Fruit fly (Drosophila melanogaster) whole organism, embryonic: ENCODE data around the gene Hsp60B.

ENCODE experiments used
- BtbVII ChIP-seq: fragments of 200-800 bp; sonication (Bioruptor generic); optimal IDR thresholded peaks from 3 replicates; lab custom pipeline; 2017; ENCODE audit warnings: missing biosample characterization, mild to moderate bottlenecking, missing genetic modification characterization
- CG10147 ChIP-seq: fragments of 200-800 bp; sonication (Bioruptor generic); optimal IDR thresholded peaks from 2 replicates; lab custom pipeline; 2019; ENCODE audit warnings: missing biosample characterization, mild to moderate bottlenecking, missing genetic modification characterization, moderate library complexity
- CG12769 ChIP-seq: fragments of 200-800 bp; sonication (Bioruptor generic); optimal IDR thresholded peaks from 2 replicates; lab custom pipeline; 2019; ENCODE audit warnings: missing biosample characterization, mild to moderate bottlenecking, missing genetic modification characterization, moderate library complexity
- CG14965 ChIP-seq: fragments of 200-800 bp; sonication (Bioruptor generic); optimal IDR thresholded peaks from 2 replicates; lab custom pipeline; 2016; ENCODE audit warnings: missing biosample characterization, missing genetic modification characterization, borderline replicate concordance
- CG15011 ChIP-seq: fragments of 200-800 bp; sonication (Bioruptor generic); optimal IDR thresholded peaks from 3 replicates; lab custom pipeline; 2018; ENCODE audit warnings: missing biosample characterization, mild to moderate bottlenecking, missing genetic modification characterization
- CG15269 ChIP-seq: fragments of 200-800 bp; sonication (Bioruptor generic); optimal IDR thresholded peaks from 2 replicates; lab custom pipeline; 2018; ENCODE audit warnings: missing biosample characterization, mild to moderate bottlenecking, missing genetic modification characterization, moderate library complexity
- CG17385 ChIP-seq: fragments of 200-800 bp; sonication (Bioruptor generic); optimal IDR thresholded peaks from 3 replicates; lab custom pipeline; 2018; ENCODE audit warnings: missing biosample characterization, mild to moderate bottlenecking, missing genetic modification characterization
- CG18011 ChIP-seq: fragments of 200-800 bp; sonication (Bioruptor generic); optimal IDR thresholded peaks from 2 replicates; lab custom pipeline; 2017; ENCODE audit warnings: missing biosample characterization, missing genetic modification characterization, mild to moderate bottlenecking, moderate library complexity, missing genotype
- CG18619 ChIP-seq: fragments of 200-800 bp; sonication (Bioruptor generic); optimal IDR thresholded peaks from 3 replicates; lab custom pipeline; 2017; ENCODE audit warnings: missing biosample characterization, mild to moderate bottlenecking, missing genetic modification characterization
- CG2199 ChIP-seq: fragments of 200-800 bp; sonication (Bioruptor generic); IDR thresholded peaks from 3 replicates; pipeline ENCODE4 v1.3.6; 2022; ENCODE audit warnings: missing biosample characterization, missing genetic modification characterization
- CG33557 ChIP-seq: fragments of 200-800 bp; sonication (Bioruptor generic); optimal IDR thresholded peaks from 2 replicates; lab custom pipeline; 2019; ENCODE audit warnings: missing biosample characterization, mild to moderate bottlenecking, missing genetic modification characterization, moderate library complexity
- CG34422 ChIP-seq: fragments of 200-800 bp; sonication (Bioruptor generic); IDR thresholded peaks from 3 replicates; pipeline ENCODE4 v1.3.6; 2022; ENCODE audit warnings: missing biosample characterization, missing genetic modification characterization
- CG5180 ChIP-seq: fragments of 200-800 bp; sonication (Bioruptor generic); optimal IDR thresholded peaks from 3 replicates; lab custom pipeline; 2017; ENCODE audit warnings: missing biosample characterization, missing genetic modification characterization, mild to moderate bottlenecking, moderate library complexity, missing genetic modification reagents
- CG5245 ChIP-seq: fragments of 200-800 bp; sonication (Bioruptor generic); optimal IDR thresholded peaks from 3 replicates; lab custom pipeline; 2016; ENCODE audit warnings: missing biosample characterization, missing genetic modification characterization
- CG6272 ChIP-seq: fragments of 200-800 bp; sonication (Bioruptor generic); IDR thresholded peaks from 2 replicates; pipeline ENCODE4 v1.3.6; 2022; ENCODE audit warnings: missing biosample characterization, missing genetic modification characterization
- CG7271 ChIP-seq: fragments of 200-800 bp; sonication (Bioruptor generic); optimal IDR thresholded peaks from 2 replicates; lab custom pipeline; 2018; ENCODE audit warnings: missing biosample characterization, mild to moderate bottlenecking, missing genetic modification characterization, moderate library complexity
- CG8089 ChIP-seq: fragments of 200-800 bp; sonication (Bioruptor generic); optimal IDR thresholded peaks from 3 replicates; lab custom pipeline; 2016; ENCODE audit warnings: missing biosample characterization, missing genetic modification characterization
- Chrac-16 ChIP-seq: fragments of 200-800 bp; sonication (Bioruptor generic); optimal IDR thresholded peaks from 3 replicates; lab custom pipeline; 2016; ENCODE audit warnings: missing biosample characterization, missing genetic modification characterization
- Dll ChIP-seq: fragments of 200-800 bp; sonication (Bioruptor generic); IDR thresholded peaks from 4 replicates; pipeline ENCODE4 v1.3.6; 2022; ENCODE audit warnings: missing biosample characterization, missing genetic modification characterization; ENCODE audit not compliant: partially characterized antibody
- Fer2 ChIP-seq: fragments of 200-800 bp; sonication (Bioruptor generic); optimal IDR thresholded peaks from 2 replicates; lab custom pipeline; 2018; ENCODE audit warnings: missing biosample characterization, mild to moderate bottlenecking, missing genetic modification characterization, moderate library complexity
- HLH4C ChIP-seq: fragments of 200-800 bp; sonication (Bioruptor generic); IDR thresholded peaks from 3 replicates; pipeline ENCODE4 v1.3.6; 2022; ENCODE audit warnings: missing biosample characterization, missing genetic modification characterization; ENCODE audit not compliant: partially characterized antibody
- Lhr ChIP-seq: fragments of 200-800 bp; sonication (Bioruptor generic); optimal IDR thresholded peaks from 3 replicates; lab custom pipeline; 2017; ENCODE audit warnings: mild to moderate bottlenecking, missing biosample characterization, missing genetic modification reagents, missing genetic modification characterization
- MBD-R2 ChIP-seq: fragments of 200-800 bp; sonication (Bioruptor generic); IDR thresholded peaks from 2 replicates; pipeline ENCODE4 v1.3.6; 2022; ENCODE audit warnings: missing biosample characterization, missing genetic modification characterization
- Nf-YA ChIP-seq: fragments of 200-800 bp; sonication (Bioruptor generic); IDR thresholded peaks from 2 replicates; pipeline ENCODE4 v1.3.6; 2022; ENCODE audit warnings: missing biosample characterization, missing genetic modification characterization
- Oli ChIP-seq: fragments of 200-800 bp; sonication (Bioruptor generic); optimal IDR thresholded peaks from 2 replicates; lab custom pipeline; 2018; ENCODE audit warnings: missing biosample characterization, mild to moderate bottlenecking, missing genetic modification characterization, moderate library complexity
- Optix ChIP-seq: fragments of 200-800 bp; sonication (Bioruptor generic); IDR thresholded peaks from 3 replicates; pipeline ENCODE4 v1.3.6; 2022; ENCODE audit warnings: missing biosample characterization, missing genetic modification characterization
- Pdp1 ChIP-seq, 2 experiments: fragments of 200-800 bp; sonication (Bioruptor generic); optimal IDR thresholded peaks; 3 replicates each; lab custom pipeline; 2016; ENCODE audit warnings: missing biosample characterization in 2 of 2, missing genetic modification characterization in 2 of 2, mild to moderate bottlenecking in 1 of 2, moderate library complexity in 1 of 2
- Spps ChIP-seq: fragments of 200-800 bp; sonication (Bioruptor generic); optimal IDR thresholded peaks from 2 replicates; lab custom pipeline; 2018; ENCODE audit warnings: missing biosample characterization, mild to moderate bottlenecking, missing genetic modification characterization
- YL-1 ChIP-seq: fragments of 200-800 bp; sonication (Bioruptor generic); optimal IDR thresholded peaks from 3 replicates; lab custom pipeline; 2017; ENCODE audit warnings: missing biosample characterization, mild to moderate bottlenecking, missing genetic modification characterization
- br ChIP-seq: fragments of >200 bp; optimal IDR thresholded peaks from 2 replicates; lab custom pipeline; 2017
- chn ChIP-seq: fragments of 200-800 bp; sonication (Bioruptor generic); optimal IDR thresholded peaks from 2 replicates; lab custom pipeline; 2016; ENCODE audit warnings: missing biosample characterization, missing genetic modification characterization
- ci ChIP-seq: fragments of 200-800 bp; sonication (Bioruptor generic); IDR thresholded peaks from 3 replicates; pipeline ENCODE4 v1.3.6; 2022; ENCODE audit warnings: missing biosample characterization, missing genetic modification characterization
- crol ChIP-seq: fragments of 200-800 bp; sonication (Bioruptor generic); IDR thresholded peaks from 2 replicates; pipeline ENCODE4 v1.3.6; 2022; ENCODE audit warnings: missing biosample characterization, missing genetic modification characterization
- cwo ChIP-seq: fragments of 200-800 bp; sonication (Bioruptor generic); optimal IDR thresholded peaks from 3 replicates; lab custom pipeline; 2017; ENCODE audit warnings: missing biosample characterization, missing genetic modification characterization, mild to moderate bottlenecking, moderate library complexity, missing genetic modification reagents
- dm ChIP-seq: fragments of 200-800 bp; sonication (Bioruptor generic); optimal IDR thresholded peaks from 3 replicates; lab custom pipeline; 2016; ENCODE audit warnings: missing biosample characterization, missing genetic modification characterization
- dmrt11E ChIP-seq: fragments of 200-800 bp; sonication (Bioruptor generic); optimal IDR thresholded peaks from 3 replicates; lab custom pipeline; 2018; ENCODE audit warnings: missing biosample characterization, mild to moderate bottlenecking, missing genetic modification characterization, moderate library complexity
- exex ChIP-seq: fragments of 200-800 bp; sonication (Bioruptor generic); optimal IDR thresholded peaks from 4 replicates; lab custom pipeline; 2018; ENCODE audit warnings: missing biosample characterization, mild to moderate bottlenecking, missing genetic modification characterization, moderate library complexity
- gt ChIP-seq: fragments of 200-800 bp; sonication (Bioruptor generic); IDR thresholded peaks from 2 replicates; pipeline ENCODE4 v1.3.6; 2022; ENCODE audit warnings: missing biosample characterization, missing genetic modification characterization
- h ChIP-seq: fragments of >200 bp; optimal IDR thresholded peaks from 2 replicates; lab custom pipeline; 2017
- hbn ChIP-seq: fragments of 200-800 bp; sonication (Bioruptor generic); IDR thresholded peaks from 2 replicates; pipeline ENCODE4 v1.3.6; 2022; ENCODE audit warnings: missing biosample characterization, missing genetic modification characterization; ENCODE audit not compliant: partially characterized antibody
- nerfin-2 ChIP-seq: fragments of 200-800 bp; sonication (Bioruptor generic); IDR thresholded peaks from 2 replicates; pipeline ENCODE4 v1.3.6; 2022; ENCODE audit warnings: missing biosample characterization, missing genetic modification characterization; ENCODE audit not compliant: partially characterized antibody
- nmo ChIP-seq: fragments of 200-800 bp; sonication (Bioruptor generic); optimal IDR thresholded peaks from 2 replicates; lab custom pipeline; 2018; ENCODE audit warnings: missing biosample characterization, mild to moderate bottlenecking, missing genetic modification characterization, moderate library complexity
- pb ChIP-seq: fragments of 200-800 bp; sonication (Bioruptor generic); optimal IDR thresholded peaks from 3 replicates; lab custom pipeline; 2016; ENCODE audit warnings: missing biosample characterization, missing genetic modification characterization
- peb ChIP-seq: fragments of 200-800 bp; sonication (Bioruptor generic); IDR thresholded peaks from 2 replicates; pipeline ENCODE4 v1.3.6; 2022; ENCODE audit warnings: missing biosample characterization, missing genetic modification characterization
- pros ChIP-seq: fragments of 200-800 bp; sonication (Bioruptor generic); optimal IDR thresholded peaks from 3 replicates; lab custom pipeline; 2019; ENCODE audit warnings: missing biosample characterization, mild to moderate bottlenecking, missing genetic modification characterization, moderate library complexity
- slou ChIP-seq: fragments of 200-800 bp; sonication (Bioruptor generic); optimal IDR thresholded peaks from 3 replicates; lab custom pipeline; 2016; ENCODE audit warnings: missing biosample characterization, missing genetic modification characterization
- sqz ChIP-seq: fragments of 200-800 bp; sonication (Bioruptor generic); optimal IDR thresholded peaks from 3 replicates; lab custom pipeline; 2018; ENCODE audit warnings: missing biosample characterization, mild to moderate bottlenecking, missing genetic modification characterization
- toy ChIP-seq: fragments of 200-800 bp; sonication (Bioruptor generic); IDR thresholded peaks from 2 replicates; pipeline ENCODE4 v1.3.6; 2022; ENCODE audit warnings: missing biosample characterization, missing genetic modification characterization
- vvl ChIP-seq: fragments of 200-800 bp; sonication (Bioruptor generic); IDR thresholded peaks from 2 replicates; pipeline ENCODE4 v1.3.6; 2022; ENCODE audit warnings: missing biosample characterization, missing genetic modification characterization
- zen ChIP-seq: fragments of 200-800 bp; sonication (Bioruptor generic); optimal IDR thresholded peaks from 3 replicates; lab custom pipeline; 2018; ENCODE audit warnings: missing biosample characterization, mild to moderate bottlenecking, missing genetic modification characterization, moderate library complexity
- zfh1 ChIP-seq: fragments of 200-800 bp; sonication (Bioruptor generic); IDR thresholded peaks from 3 replicates; pipeline ENCODE4 v1.3.6; 2022; ENCODE audit warnings: missing biosample characterization, missing genetic modification characterization

The Hsp60B gene

dm6 chr2L:715489-715849 is 12.7 kb upstream of the Hsp60B start (continued):
- peak; percentile 91 for TF ChIP-seq nmo (GFP tag; lab: Kevin White, UChicago)
- TF ChIP-seq Oli (tag; lab: Kevin White, UChicago): peak; percentile 92
- TF ChIP-seq Chrac-16 (GFP tag; lab: Kevin White, UChicago): peak; percentile 91
- peak; percentile 72 for TF ChIP-seq CG18619 (GFP tag; lab: Kevin White, UChicago)
- TF ChIP-seq CG10147 (GFP tag; lab: Kevin White, UChicago): peak; percentile 63
- peak; percentile 15 for TF ChIP-seq YL-1 (GFP tag; lab: Kevin White, UChicago)
- peak; percentile 75 for TF ChIP-seq zen
- TF ChIP-seq Nf-YA (GFP tag; lab: Robert Waterston, UW): peak; percentile 74; the same call in 1 of the 2 replicates
- TF ChIP-seq dm (GFP tag; lab: Kevin White, UChicago): peak; percentile 69
- no peak for TF ChIP-seq slou (GFP tag; lab: Kevin White, UChicago)
- peak; percentile 95 for TF ChIP-seq ci (GFP tag; lab: Robert Waterston, UW)
- no peak for TF ChIP-seq exex (tag; lab: Kevin White, UChicago)
- TF ChIP-seq CG34422: peak; percentile 80; the same call in 2 of the 3 replicates
- TF ChIP-seq MBD-R2 (GFP tag; lab: Robert Waterston, UW): no peak
- TF ChIP-seq CG2199 (GFP tag; lab: Robert Waterston, UW): peak; percentile 84
- peak; percentile 78 for TF ChIP-seq peb (GFP tag; lab: Robert Waterston, UW)
- TF ChIP-seq chn (GFP tag; lab: Kevin White, UChicago): peak; percentile 93
- no peak for TF ChIP-seq CG18011
- peak; percentile 22 for TF ChIP-seq sqz (GFP tag; lab: Kevin White, UChicago)
- peak; percentile 86 for TF ChIP-seq Spps (tag; lab: Kevin White, UChicago)
- TF ChIP-seq CG12769: peak; percentile 88
- peak; percentile 52 for TF ChIP-seq CG5180
- TF ChIP-seq dmrt11E (tag; lab: Kevin White, UChicago): peak; percentile 95
- TF ChIP-seq CG6272 (GFP tag; lab: Robert Waterston, UW): peak; percentile 72
- peak; percentile 98 for TF ChIP-seq crol (GFP tag; lab: Robert Waterston, UW)
- no peak for TF ChIP-seq h (lab: Kevin White, UChicago)
- peak; percentile 66 to 87 for TF ChIP-seq Pdp1 (GFP tag; optimal IDR thresholded peaks at IDR 0.05; lab: Kevin White, UChicago)
- TF ChIP-seq HLH4C (GFP tag; lab: Robert Waterston, UW): no peak
- no peak for TF ChIP-seq Dll (GFP tag; lab: Robert Waterston, UW)
- peak; percentile 78 for TF ChIP-seq CG17385
- no peak for TF ChIP-seq nerfin-2 (GFP tag; lab: Robert Waterston, UW)
- peak; percentile 73 for TF ChIP-seq CG33557 (GFP tag; lab: Kevin White, UChicago)
- peak; percentile 91 for TF ChIP-seq CG8089 (GFP tag; lab: Kevin White, UChicago)
- TF ChIP-seq pros: no peak
- no peak for TF ChIP-seq Fer2
- TF ChIP-seq vvl (GFP tag; lab: Robert Waterston, UW): peak; percentile 94
- TF ChIP-seq br (lab: Kevin White, UChicago): no peak
- peak; percentile 63 for TF ChIP-seq CG14965 (GFP tag; lab: Kevin White, UChicago)
- peak; percentile 78 for TF ChIP-seq CG15269
- TF ChIP-seq CG7271 (tag; lab: Kevin White, UChicago): no peak
- no peak for TF ChIP-seq BtbVII
- peak; percentile 90 for TF ChIP-seq Optix (GFP tag; lab: Robert Waterston, UW)
- TF ChIP-seq pb (GFP tag; lab: Kevin White, UChicago): peak; percentile 82
- peak; percentile 34; the same call in 1 of the 2 replicates for TF ChIP-seq gt
- peak; percentile 48 for TF ChIP-seq CG15011
- TF ChIP-seq Lhr (GFP tag; lab: Kevin White, UChicago): peak; percentile 70
- TF ChIP-seq toy (GFP tag; lab: Robert Waterston, UW): no peak
- peak; percentile 54 for TF ChIP-seq cwo
- TF ChIP-seq hbn: no peak; the same call in 1 of the 2 replicates
- peak; percentile 83 for TF ChIP-seq CG5245
- peak; percentile 94 for TF ChIP-seq zfh1 (GFP tag; lab: Robert Waterston, UW)
